Fruit fly (Drosophila melanogaster) whole organism, wandering third instar larva: ENCODE measurements around the gene CG11562.

Experiments used
- Dfd ChIP-seq: fragments of >200 bp; optimal IDR thresholded peaks from 2 replicates; lab custom pipeline; 2017; ENCODE audit warnings: missing biosample characterization, missing genetic modification characterization
- HLH106 ChIP-seq: fragments of 200-800 bp; optimal IDR thresholded peaks from 3 replicates; lab custom pipeline; 2019; ENCODE audit warnings: missing biosample characterization, mild to moderate bottlenecking, missing genetic modification characterization, moderate library complexity
- br ChIP-seq: fragments of 200-800 bp; sonication (Bioruptor generic); optimal IDR thresholded peaks from 2 replicates; lab custom pipeline; 2016; ENCODE audit warnings: missing biosample characterization, missing genetic modification characterization
- h ChIP-seq: fragments of 200-800 bp; sonication (Bioruptor generic); optimal IDR thresholded peaks from 3 replicates; lab custom pipeline; 2016; ENCODE audit warnings: missing biosample characterization, mild to moderate bottlenecking, missing genetic modification characterization
- pan ChIP-seq: fragments of >200 bp; optimal IDR thresholded peaks from 2 replicates; lab custom pipeline; 2017

dm6 chr2L:250507-251215 lies 41.6 kb upstream of the CG11562 start, which contains the start of gene kis:
- TF ChIP-seq HLH106: peak; percentile 34
- TF ChIP-seq br (GFP tag; lab: Kevin White, UChicago): peak; percentile 41
- TF ChIP-seq pan: no peak
- no peak for TF ChIP-seq Dfd
- peak; percentile 69 for TF ChIP-seq h (GFP tag; lab: Kevin White, UChicago)
